Worm (Caenorhabditis elegans) whole organism, early embryonic: Measurements from ENCODE around the gene eas-1.

Experiments used
- B0310.2 ChIP-seq: sonication (generic microtip); optimal IDR thresholded peaks from 2 replicates; lab custom pipeline; 2016; ENCODE audit warnings: mild to moderate bottlenecking, missing genetic modification characterization, missing compliant biosample characterization
- F13C5.2 ChIP-seq: sonication (generic microtip); optimal IDR thresholded peaks from 2 replicates; lab custom pipeline; 2017; ENCODE audit warnings: mild to moderate bottlenecking, missing genetic modification characterization, inconsistent platforms, missing compliant biosample characterization
- aly-1 ChIP-seq: sonication (generic microtip); optimal IDR thresholded peaks from 2 replicates; lab custom pipeline; 2016; ENCODE audit warnings: missing genetic modification characterization, missing compliant biosample characterization
- ama-1 ChIP-seq: fragments of 150-350 bp; optimal IDR thresholded peaks from 2 replicates; lab custom pipeline; 2014
- ceh-13 ChIP-seq: fragments of 200-800 bp; sonication (Bioruptor generic); optimal IDR thresholded peaks from 2 replicates; lab custom pipeline; 2018; ENCODE audit warnings: mild to moderate bottlenecking, missing genetic modification characterization, missing compliant biosample characterization
- ceh-36 ChIP-seq: sonication (generic microtip); optimal IDR thresholded peaks from 2 replicates; lab custom pipeline; 2016; ENCODE audit warnings: missing genetic modification characterization, inconsistent platforms, missing compliant biosample characterization
- ets-7 ChIP-seq: sonication (generic microtip); optimal IDR thresholded peaks from 2 replicates; lab custom pipeline; 2016; ENCODE audit warnings: missing genotype, missing genetic modification characterization, missing compliant biosample characterization
- flt-1 ChIP-seq: fragments of 200-800 bp; sonication (Bioruptor generic); IDR thresholded peaks from 2 replicates; pipeline ENCODE4 v1.3.6; 2022; ENCODE audit warnings: missing genetic modification characterization, missing compliant biosample characterization
- hmbx-1 ChIP-seq: sonication (generic microtip); optimal IDR thresholded peaks from 2 replicates; lab custom pipeline; 2016; ENCODE audit warnings: mild to moderate bottlenecking, missing genetic modification characterization, missing compliant biosample characterization
- hmg-4 ChIP-seq: fragments of 200-800 bp; sonication (Bioruptor generic); optimal IDR thresholded peaks from 2 replicates; lab custom pipeline; 2018; ENCODE audit warnings: mild to moderate bottlenecking, missing genetic modification characterization, missing compliant biosample characterization
- hnd-1 ChIP-seq: sonication (generic microtip); optimal IDR thresholded peaks from 2 replicates; lab custom pipeline; 2016; ENCODE audit warnings: missing genetic modification characterization, missing compliant biosample characterization
- pes-1 ChIP-seq: fragments of 200-800 bp; sonication (Bioruptor generic); IDR thresholded peaks from 2 replicates; pipeline ENCODE4 v1.3.6; 2022; ENCODE audit warnings: missing genetic modification reagents, missing genetic modification characterization, missing compliant biosample characterization
- scrt-1 ChIP-seq: fragments of 200-800 bp; sonication (Bioruptor generic); IDR thresholded peaks from 2 replicates; pipeline ENCODE4 v1.3.6; 2022; ENCODE audit warnings: missing genetic modification characterization, missing compliant biosample characterization
- sea-1 ChIP-seq: fragments of 200-800 bp; sonication (Bioruptor generic); conservative IDR thresholded peaks from 2 replicates; pipeline ENCODE4 v1.3.6; 2022; ENCODE audit warnings: missing genetic modification characterization, missing compliant biosample characterization
- tbx-11 ChIP-seq: fragments of 200-800 bp; sonication (Bioruptor generic); IDR thresholded peaks from 2 replicates; pipeline ENCODE4 v1.3.6; 2022; ENCODE audit warnings: missing genetic modification characterization, missing compliant biosample characterization
- tbx-37 ChIP-seq: fragments of 200-800 bp; sonication (Bioruptor generic); conservative IDR thresholded peaks from 2 replicates; pipeline ENCODE4 v1.3.6; 2022; ENCODE audit warnings: missing genetic modification reagents, missing genetic modification characterization, missing compliant biosample characterization
- tra-4 ChIP-seq: sonication (generic microtip); optimal IDR thresholded peaks from 2 replicates; lab custom pipeline; 2017; ENCODE audit warnings: missing genetic modification characterization, missing compliant biosample characterization

Gene eas-1

ce11 chrII:4753133-4753532 lies 12.9 kb downstream of the eas-1 start, which contains the start of gene C27D9.1:
C27D9.1 (plus strand) TSS chrII:4753413.
- TF ChIP-seq ama-1 (lab: Kevin White, UChicago) (no peak), hnd-1 (tag; lab: Kevin White, UChicago) (no peak), pes-1 (no peak), F13C5.2 (tag; lab: Kevin White, UChicago) (no peak)

- TF ChIP-seq ceh-36 (tag; lab: Kevin White, UChicago) (no peak), flt-1 (GFP tag; lab: Robert Waterston, UW) (no peak), aly-1 (tag; lab: Kevin White, UChicago) (no peak), tra-4 (no peak), scrt-1 (no peak), hmg-4 (no peak), ceh-13 (GFP tag; lab: Kevin White, UChicago) (no peak), tbx-37 (GFP tag; lab: Robert Waterston, UW) (no peak), ama-1 (lab: Kevin White, UChicago) (no peak), F13C5.2 (tag; lab: Kevin White, UChicago) (no peak), sea-1 (GFP tag; lab: Robert Waterston, UW) (no peak), hnd-1 (tag; lab: Kevin White, UChicago) (no peak), B0310.2 (no peak), pes-1 (no peak), tbx-11 (GFP tag; lab: Robert Waterston, UW) (no peak), ets-7 (tag; lab: Kevin White, UChicago) (no peak), hmbx-1 (tag; lab: Kevin White, UChicago) (no peak)
Measured at ce11 chrII:4755654-4756053, 15.4 kb downstream of the eas-1 start.

ce11 chrII:4756751-4757150 lies 16.5 kb downstream of the eas-1 start, which contains the start of gene C27D9.2:
C27D9.2 (minus strand) TSS chrII:4756851.
- no peak for TF ChIP-seq ceh-13 (GFP tag; lab: Kevin White, UChicago)
- TF ChIP-seq tbx-37 (GFP tag; lab: Robert Waterston, UW): no peak
- TF ChIP-seq aly-1 (tag; lab: Kevin White, UChicago): no peak
- TF ChIP-seq ets-7 (tag; lab: Kevin White, UChicago): no peak
- no peak for TF ChIP-seq ama-1 (lab: Kevin White, UChicago)
- no peak for TF ChIP-seq pes-1
- TF ChIP-seq sea-1 (GFP tag; lab: Robert Waterston, UW): no peak
- TF ChIP-seq tra-4: no peak

ce11 chrII:4758462-4758861 lies 18.2 kb downstream of the eas-1 start, which contains the start of gene F26G1.3:
F26G1.3 (plus strand) TSS chrII:4758762.
- no peak for TF ChIP-seq pes-1
- no peak for TF ChIP-seq ama-1 (lab: Kevin White, UChicago)
- no peak for TF ChIP-seq tbx-11 (GFP tag; lab: Robert Waterston, UW)
- TF ChIP-seq aly-1 (tag; lab: Kevin White, UChicago): no peak

- TF ChIP-seq ama-1 (lab: Kevin White, UChicago): no peak
- TF ChIP-seq tbx-11 (GFP tag; lab: Robert Waterston, UW): no peak
- no peak for TF ChIP-seq ets-7 (tag; lab: Kevin White, UChicago)
- no peak for TF ChIP-seq tra-4
- no peak for TF ChIP-seq sea-1 (GFP tag; lab: Robert Waterston, UW)
- TF ChIP-seq B0310.2: no peak
- TF ChIP-seq flt-1 (GFP tag; lab: Robert Waterston, UW): no peak
- TF ChIP-seq pes-1: no peak
- TF ChIP-seq ceh-36 (tag; lab: Kevin White, UChicago): no peak
- no peak for TF ChIP-seq F13C5.2 (tag; lab: Kevin White, UChicago)
- no peak for TF ChIP-seq hnd-1 (tag; lab: Kevin White, UChicago)
- no peak for TF ChIP-seq scrt-1
- TF ChIP-seq aly-1 (tag; lab: Kevin White, UChicago): no peak
- no peak for TF ChIP-seq hmbx-1 (tag; lab: Kevin White, UChicago)
- no peak for TF ChIP-seq tbx-37 (GFP tag; lab: Robert Waterston, UW)
- no peak for TF ChIP-seq hmg-4
Measured at ce11 chrII:4759835-4760234, 19.6 kb downstream of the eas-1 start.

- TF ChIP-seq F13C5.2 (tag; lab: Kevin White, UChicago) (no peak), tra-4 (no peak), flt-1 (GFP tag; lab: Robert Waterston, UW) (no peak), ama-1 (lab: Kevin White, UChicago) (no peak), hmg-4 (no peak)
Measured at ce11 chrII:4761020-4761419, 20.8 kb downstream of the eas-1 start.

- no peak for TF ChIP-seq sea-1 (GFP tag; lab: Robert Waterston, UW)
- no peak for TF ChIP-seq ceh-36 (tag; lab: Kevin White, UChicago)
- no peak for TF ChIP-seq hmbx-1 (tag; lab: Kevin White, UChicago)
- no peak for TF ChIP-seq tbx-11 (GFP tag; lab: Robert Waterston, UW)
- TF ChIP-seq B0310.2: no peak
- no peak for TF ChIP-seq tra-4
- no peak for TF ChIP-seq hnd-1 (tag; lab: Kevin White, UChicago)
- TF ChIP-seq pes-1: no peak
- no peak for TF ChIP-seq ama-1 (lab: Kevin White, UChicago)
- no peak for TF ChIP-seq scrt-1
Measured at ce11 chrII:4762574-4763285, 22.5 kb downstream of the eas-1 start, which contains the start of gene F26G1.2. F26G1.2 (plus strand) TSS chrII:4763081.

ce11 chrII:4766284-4766683 lies 26.1 kb downstream of the eas-1 start, which contains the start of gene ttm-2:
ttm-2 (minus strand) TSS chrII:4766384.
- TF ChIP-seq flt-1 (GFP tag; lab: Robert Waterston, UW): no peak
- TF ChIP-seq ceh-13 (GFP tag; lab: Kevin White, UChicago): no peak
- TF ChIP-seq tra-4: no peak
- TF ChIP-seq aly-1 (tag; lab: Kevin White, UChicago): no peak
- TF ChIP-seq hmg-4: no peak
- TF ChIP-seq ama-1 (lab: Kevin White, UChicago): no peak
- TF ChIP-seq tbx-11 (GFP tag; lab: Robert Waterston, UW): no peak
- no peak for TF ChIP-seq pes-1
- no peak for TF ChIP-seq scrt-1
- TF ChIP-seq ceh-36 (tag; lab: Kevin White, UChicago): no peak
- no peak for TF ChIP-seq sea-1 (GFP tag; lab: Robert Waterston, UW)
- TF ChIP-seq hmbx-1 (tag; lab: Kevin White, UChicago): no peak
- TF ChIP-seq hnd-1 (tag; lab: Kevin White, UChicago): no peak
